Fruit fly (Drosophila melanogaster): ENCODE results near the gene Nepl19.

Gene Nepl19

dm6 chr3R:28889427-28889736, 9.5 kb upstream of the Nepl19 start (continued):
- TF ChIP-seq hb (GFP tag; IDR thresholded peaks at IDR 0.05; ENCODE audit: partially characterized antibody): no peak
- 0 out of 3 replicates have a peak, but pooled peaks have one; percentile 9 for TF ChIP-seq z (GFP tag; IDR thresholded peaks at IDR 0.05)
- TF ChIP-seq stc (GFP tag; IDR thresholded peaks at IDR 0.05): peak; percentile 23; the same call in 1 of the 2 replicates
- no peak for TF ChIP-seq dmrt11E (tag; optimal IDR thresholded peaks at IDR 0.05)
- peak; percentile 37 for TF ChIP-seq Med (GFP tag)
- no peak for TF ChIP-seq ap (GFP tag; IDR thresholded peaks at IDR 0.05)
- no peak for TF ChIP-seq br (optimal IDR thresholded peaks at IDR 0.05)
- no peak for TF ChIP-seq zfh1 (GFP tag; IDR thresholded peaks at IDR 0.05)
- TF ChIP-seq CG9932 (GFP tag; IDR thresholded peaks at IDR 0.05): no peak
- no peak for TF ChIP-seq CG6765 (GFP tag; optimal IDR thresholded peaks at IDR 0.05)
- TF ChIP-seq sim (GFP tag; IDR thresholded peaks at IDR 0.05): no peak
- TF ChIP-seq Spps (tag; optimal IDR thresholded peaks at IDR 0.05): no peak
- no peak for TF ChIP-seq oc (tag; optimal IDR thresholded peaks at IDR 0.05)
- no peak for TF ChIP-seq Usf (GFP tag; optimal IDR thresholded peaks at IDR 0.05)
- TF ChIP-seq nom (GFP tag; optimal IDR thresholded peaks at IDR 0.05): peak; percentile 5
- TF ChIP-seq HLH4C (GFP tag; IDR thresholded peaks at IDR 0.05; ENCODE audit: partially characterized antibody): no peak
- no peak for TF ChIP-seq tx (GFP tag; optimal IDR thresholded peaks at IDR 0.05)
- no peak for TF ChIP-seq tna (GFP tag; IDR thresholded peaks at IDR 0.05; ENCODE audit: partially characterized antibody)
- no peak for TF ChIP-seq Opbp (GFP tag; IDR thresholded peaks at IDR 0.05; ENCODE audit: partially characterized antibody)
- TF ChIP-seq sens (GFP tag): no peak
- TF ChIP-seq cas (GFP tag; IDR thresholded peaks at IDR 0.05): no peak
- TF ChIP-seq pan (optimal IDR thresholded peaks at IDR 0.05): no peak
- TF ChIP-seq pan (GFP tag; optimal IDR thresholded peaks at IDR 0.05 in 1 of 2, IDR thresholded peaks at IDR 0.05 in 1 of 2): no peak
- TF ChIP-seq CG6272 (GFP tag; IDR thresholded peaks at IDR 0.05): no peak
- TF ChIP-seq nerfin-1 (tag; optimal IDR thresholded peaks at IDR 0.05): no peak
- TF ChIP-seq CG31441 (GFP tag; IDR thresholded peaks at IDR 0.05): no peak
- no peak for TF ChIP-seq eve (GFP tag; optimal IDR thresholded peaks at IDR 0.05)
- no peak for TF ChIP-seq fru (optimal IDR thresholded peaks at IDR 0.05)
- TF ChIP-seq CG4360 (GFP tag; IDR thresholded peaks at IDR 0.05): peak; percentile 5; the same call in 1 of the 2 replicates
- no peak for TF ChIP-seq YL-1 (GFP tag; optimal IDR thresholded peaks at IDR 0.05)
- TF ChIP-seq Lpt (GFP tag; optimal IDR thresholded peaks at IDR 0.05): no peak
- TF ChIP-seq ranshi (GFP tag; IDR thresholded peaks at IDR 0.05): no peak
- TF ChIP-seq PHDP (tag; optimal IDR thresholded peaks at IDR 0.05): no peak
- no peak for TF ChIP-seq CG32767 (GFP tag; IDR thresholded peaks at IDR 0.05)
- TF ChIP-seq NK7.1 (GFP tag; optimal IDR thresholded peaks at IDR 0.05): no peak
- TF ChIP-seq CG5245 (GFP tag; optimal IDR thresholded peaks at IDR 0.05): no peak
- no peak for TF ChIP-seq Dbx (GFP tag; IDR thresholded peaks at IDR 0.05)
- TF ChIP-seq Drgx (GFP tag; IDR thresholded peaks at IDR 0.05): 0 out of 2 replicates have a peak, but pooled peaks have one; percentile 17
- TF ChIP-seq Trl (optimal IDR thresholded peaks at IDR 0.05): no peak
- TF ChIP-seq Trl (GFP tag; optimal IDR thresholded peaks at IDR 0.05): no peak
- peak; percentile 27; the same call in 1 of the 2 replicates for TF ChIP-seq MBD-R2 (GFP tag; IDR thresholded peaks at IDR 0.05)
- no peak for TF ChIP-seq Abd-B (GFP tag; optimal IDR thresholded peaks at IDR 0.05)
- TF ChIP-seq CG14050 (GFP tag; IDR thresholded peaks at IDR 0.05): no peak
- peak; percentile 17 for TF ChIP-seq Adf1 (GFP tag; IDR thresholded peaks at IDR 0.05)
- TF ChIP-seq gsb-n (tag; optimal IDR thresholded peaks at IDR 0.05): no peak
- TF ChIP-seq CG17186 (GFP tag; optimal IDR thresholded peaks at IDR 0.05): no peak
- TF ChIP-seq Stat92E (GFP tag; optimal IDR thresholded peaks at IDR 0.05): peak in 1 of 3 experiments; percentile 78
- TF ChIP-seq CG33213 (GFP tag; optimal IDR thresholded peaks at IDR 0.05): no peak
- no peak for TF ChIP-seq fd102C (GFP tag; optimal IDR thresholded peaks at IDR 0.05)

Data from whole organism, embryonic.